Fruit fly (Drosophila melanogaster) whole organism, pupa: Measurements from ENCODE around the gene eff.
A peak's percentile ranks its signal among the peaks of the same experiment; 100 is the strongest.

Source experiments
- CG10348 ChIP-seq: fragments of 200-800 bp; sonication (Bioruptor generic); IDR thresholded peaks from 2 replicates; pipeline ENCODE4 v1.3.6; 2022; ENCODE audit warnings: missing biosample characterization, missing genetic modification characterization
- CG12605 ChIP-seq: fragments of 200-800 bp; sonication (Bioruptor generic); IDR thresholded peaks from 2 replicates; pipeline ENCODE4 v1.3.6; 2022; ENCODE audit warnings: missing biosample characterization, missing genetic modification characterization
- CG13204 ChIP-seq: fragments of 200-800 bp; sonication (Bioruptor generic); optimal IDR thresholded peaks from 2 replicates; lab custom pipeline; 2018; ENCODE audit warnings: missing biosample characterization, mild to moderate bottlenecking, missing genetic modification characterization, moderate library complexity
- CG14655 ChIP-seq: fragments of 200-800 bp; sonication (Bioruptor generic); optimal IDR thresholded peaks from 3 replicates; lab custom pipeline; 2017; ENCODE audit warnings: mild to moderate bottlenecking, missing biosample characterization, missing genetic modification reagents, missing genetic modification characterization
- CG15710 ChIP-seq: fragments of 200-800 bp; sonication (Bioruptor generic); optimal IDR thresholded peaks from 2 replicates; lab custom pipeline; 2018; ENCODE audit warnings: missing biosample characterization, mild to moderate bottlenecking, missing genetic modification characterization, moderate library complexity
- CG17806 ChIP-seq: fragments of 200-800 bp; sonication (Bioruptor generic); optimal IDR thresholded peaks from 2 replicates; lab custom pipeline; 2018; ENCODE audit warnings: missing biosample characterization, mild to moderate bottlenecking, missing genetic modification characterization, moderate library complexity
- CG32121 ChIP-seq: fragments of 200-800 bp; sonication (Bioruptor generic); IDR thresholded peaks from 2 replicates; pipeline ENCODE4 v1.3.6; 2022; ENCODE audit warnings: missing biosample characterization, missing genetic modification characterization
- CG34367 ChIP-seq: fragments of 200-800 bp; sonication (Bioruptor generic); optimal IDR thresholded peaks from 2 replicates; lab custom pipeline; 2018; ENCODE audit warnings: missing biosample characterization, mild to moderate bottlenecking, missing genetic modification characterization
- CG4496 ChIP-seq: fragments of 200-800 bp; sonication (Bioruptor generic); IDR thresholded peaks from 3 replicates; pipeline ENCODE4 v1.3.6; 2022; ENCODE audit warnings: missing biosample characterization, missing genetic modification characterization
- CG8159 ChIP-seq: fragments of 200-800 bp; sonication (Bioruptor generic); optimal IDR thresholded peaks from 3 replicates; lab custom pipeline; 2018; ENCODE audit warnings: missing biosample characterization, mild to moderate bottlenecking, missing genetic modification characterization, moderate library complexity
- CG8301 ChIP-seq: fragments of 200-800 bp; sonication (Bioruptor generic); optimal IDR thresholded peaks from 2 replicates; lab custom pipeline; 2018; ENCODE audit warnings: missing biosample characterization, mild to moderate bottlenecking, missing genetic modification characterization
- CG9948 ChIP-seq: fragments of 200-800 bp; sonication (Bioruptor generic); optimal IDR thresholded peaks from 2 replicates; lab custom pipeline; 2018; ENCODE audit warnings: missing biosample characterization, mild to moderate bottlenecking, missing genetic modification characterization, moderate library complexity
- D1 ChIP-seq: fragments of 200-800 bp; sonication (Bioruptor generic); optimal IDR thresholded peaks from 2 replicates; lab custom pipeline; 2018; ENCODE audit warnings: missing biosample characterization, mild to moderate bottlenecking, missing genetic modification characterization, moderate library complexity
- EcR ChIP-seq: fragments of 200-800 bp; sonication (Bioruptor generic); optimal IDR thresholded peaks from 3 replicates; lab custom pipeline; 2019; ENCODE audit warnings: missing biosample characterization, missing genetic modification characterization, mild to moderate bottlenecking, moderate library complexity, missing genetic modification reagents
- Ets98B ChIP-seq: fragments of 200-800 bp; sonication (Bioruptor generic); IDR thresholded peaks from 2 replicates; pipeline ENCODE4 v1.3.6; 2022; ENCODE audit warnings: missing biosample characterization, missing genetic modification characterization
- Pif1A ChIP-seq: fragments of 200-800 bp; sonication (Bioruptor generic); optimal IDR thresholded peaks from 3 replicates; lab custom pipeline; 2016; ENCODE audit warnings: missing biosample characterization, missing genetic modification characterization
- Pif1B ChIP-seq: fragments of 200-800 bp; sonication (Bioruptor generic); optimal IDR thresholded peaks from 3 replicates; lab custom pipeline; 2016; ENCODE audit warnings: missing biosample characterization, missing genetic modification characterization
- Snoo ChIP-seq: fragments of 200-800 bp; sonication (Bioruptor generic); optimal IDR thresholded peaks from 3 replicates; lab custom pipeline; 2017; ENCODE audit warnings: missing biosample characterization, mild to moderate bottlenecking, missing genetic modification characterization, inconsistent platforms
- fd96Ca ChIP-seq: fragments of 200-800 bp; sonication (Bioruptor generic); IDR thresholded peaks from 3 replicates; pipeline ENCODE4 v1.3.6; 2022; ENCODE audit warnings: missing biosample characterization, missing genetic modification characterization
- gl ChIP-seq: fragments of 200-800 bp; sonication (Bioruptor generic); optimal IDR thresholded peaks from 2 replicates; lab custom pipeline; 2018; ENCODE audit warnings: missing biosample characterization, mild to moderate bottlenecking, missing genetic modification characterization
- rn ChIP-seq: fragments of 200-800 bp; sonication (Bioruptor generic); IDR thresholded peaks from 2 replicates; pipeline ENCODE4 v1.3.6; 2022; ENCODE audit warnings: missing biosample characterization, missing genetic modification characterization

eff gene

dm6 chr3R:14703302-14704192, 37.6 kb downstream of the eff start:
- no peak for TF ChIP-seq CG17806 (tag; lab: Kevin White, UChicago)
- peak; percentile 79 for TF ChIP-seq EcR (GFP tag; lab: Kevin White, UChicago)
- TF ChIP-seq CG15710 (tag; lab: Kevin White, UChicago) = no peak

DNA sequence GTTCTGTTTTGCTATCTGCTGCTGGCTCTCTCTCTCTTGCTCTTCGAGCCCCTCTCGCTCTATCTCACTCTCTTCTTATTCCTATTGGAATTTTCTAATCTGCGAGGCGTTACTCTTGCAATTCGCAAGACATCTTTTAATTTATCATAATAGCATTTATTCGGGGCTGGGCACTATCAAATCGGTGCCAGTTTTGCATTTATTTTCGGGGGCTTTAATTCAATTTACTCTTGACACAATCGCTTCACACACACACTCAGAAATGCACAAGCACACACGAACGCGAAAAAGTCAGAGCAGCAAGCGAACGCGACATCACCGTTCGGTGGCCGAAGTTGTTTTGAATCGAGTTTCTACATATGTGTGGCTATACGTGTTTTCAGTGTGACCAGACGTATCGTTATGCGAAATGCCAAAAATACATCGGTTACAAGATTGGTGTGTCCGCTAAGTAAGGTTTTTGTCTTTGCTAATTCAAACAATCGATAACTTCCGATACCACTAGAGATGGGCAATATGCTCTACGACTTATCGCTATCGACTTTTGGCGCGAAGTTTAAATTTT, 44.1 kb downstream of the eff start, which contains the start of gene Meltrin:
Gene Meltrin, minus strand, starts transcription at position 344 of the 565 bp plus-strand sequence.
- no peak for TF ChIP-seq CG12605 (GFP tag; lab: Robert Waterston, UW)
- peak; percentile 2 for TF ChIP-seq CG8159
- peak; percentile 18 for TF ChIP-seq D1 (tag; lab: Kevin White, UChicago)
- peak; percentile 45 for TF ChIP-seq Snoo (tag; lab: Kevin White, UChicago)
- TF ChIP-seq CG14655 (GFP tag; lab: Kevin White, UChicago) = no peak
- TF ChIP-seq Pif1A = no peak
- peak; percentile 1 for TF ChIP-seq CG17806 (tag; lab: Kevin White, UChicago)
- peak; percentile 69 for TF ChIP-seq EcR (GFP tag; lab: Kevin White, UChicago)
- peak; percentile 9 for TF ChIP-seq CG34367 (tag; lab: Kevin White, UChicago)
- peak; percentile 29 for TF ChIP-seq Pif1B
- no peak for TF ChIP-seq rn (GFP tag; lab: Robert Waterston, UW)
- TF ChIP-seq CG13204 (GFP tag; lab: Kevin White, UChicago) = peak; percentile 20
- TF ChIP-seq CG15710 (tag; lab: Kevin White, UChicago) = peak; percentile 26
- TF ChIP-seq CG10348 (GFP tag; lab: Robert Waterston, UW) = no peak
- TF ChIP-seq, all 21 proteins: peak for 9

dm6 chr3R:14695665-14696064, 45.5 kb downstream of the eff start:
- TF ChIP-seq CG14655 (GFP tag; lab: Kevin White, UChicago) (peak; percentile 27), CG32121 (no peak)

DNA sequence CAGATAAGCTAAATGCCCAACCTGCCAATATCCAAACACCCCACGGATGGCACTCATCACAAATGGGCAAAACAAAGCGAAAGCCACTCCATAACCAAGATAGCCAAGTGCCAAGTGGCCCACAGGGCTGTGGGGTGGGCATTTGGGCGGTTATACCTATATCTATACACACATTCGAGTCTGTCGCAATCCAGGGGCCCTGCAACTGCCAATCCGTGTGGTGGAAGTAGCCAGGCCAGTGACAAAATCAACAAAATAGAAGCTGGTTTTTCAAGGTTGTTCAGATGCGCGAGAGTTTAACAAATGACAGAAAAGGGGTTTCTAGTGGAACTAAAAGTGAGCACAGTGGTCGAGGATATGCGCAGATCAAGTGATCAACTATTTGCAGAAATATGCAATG, 46.1 kb downstream of the eff start:
- TF ChIP-seq CG8301 (no peak), CG12605 (GFP tag; lab: Robert Waterston, UW) (no peak), CG9948 (no peak), Pif1B (no peak), CG10348 (GFP tag; lab: Robert Waterston, UW) (no peak), Pif1A (no peak), CG4496 (GFP tag; lab: Robert Waterston, UW) (no peak), CG34367 (tag; lab: Kevin White, UChicago) (no peak), fd96Ca (no peak), CG8159 (no peak), D1 (tag; lab: Kevin White, UChicago) (no peak), EcR (GFP tag; lab: Kevin White, UChicago) (no peak), rn (GFP tag; lab: Robert Waterston, UW) (no peak), CG17806 (tag; lab: Kevin White, UChicago) (no peak)

DNA sequence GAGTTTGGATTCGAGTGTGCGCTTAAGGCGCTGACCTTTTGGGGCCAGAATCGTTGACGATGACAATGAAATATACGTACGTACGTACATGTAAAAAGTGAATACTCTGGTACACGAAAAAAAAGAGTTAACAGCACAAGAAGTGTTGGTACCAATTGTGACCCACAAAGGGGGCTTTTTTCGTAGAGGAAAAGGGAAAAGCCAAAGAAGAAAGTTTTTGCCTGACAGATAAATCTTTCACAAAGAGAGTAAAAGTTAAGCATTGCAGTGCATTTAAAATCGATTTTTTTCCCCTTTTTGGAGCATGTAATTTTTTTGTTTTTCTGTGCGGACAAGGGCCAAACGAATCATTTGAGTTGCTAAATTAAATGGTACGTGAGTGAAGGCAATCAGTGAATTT, 46.5 kb downstream of the eff start:
- TF ChIP-seq fd96Ca (no peak), CG8301 (no peak), CG32121 (no peak), CG4496 (GFP tag; lab: Robert Waterston, UW) (no peak), CG10348 (GFP tag; lab: Robert Waterston, UW) (no peak), CG14655 (GFP tag; lab: Kevin White, UChicago) (no peak), CG34367 (tag; lab: Kevin White, UChicago) (no peak), D1 (tag; lab: Kevin White, UChicago) (no peak), gl (tag; lab: Kevin White, UChicago) (no peak), Pif1A (no peak), Snoo (tag; lab: Kevin White, UChicago) (no peak), Ets98B (GFP tag; lab: Robert Waterston, UW) (no peak), CG12605 (GFP tag; lab: Robert Waterston, UW) (no peak), CG8159 (no peak), CG9948 (no peak), rn (GFP tag; lab: Robert Waterston, UW) (no peak), Pif1B (no peak)
- TF ChIP-seq, all 21 proteins: peak for 0

DNA sequence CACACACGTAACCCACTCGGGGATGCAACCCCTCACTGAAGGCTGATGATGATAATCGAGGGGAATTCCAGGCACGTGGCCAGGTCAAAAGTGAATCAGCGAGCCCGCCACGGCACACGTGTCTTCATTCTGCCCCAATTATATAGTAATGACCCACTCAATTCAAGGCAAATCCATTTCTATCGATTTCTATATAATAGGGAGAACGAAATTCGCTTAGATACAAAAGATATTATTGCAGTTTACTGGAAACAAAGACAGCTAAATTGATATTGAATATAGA, 48.2 kb downstream of the eff start:
- TF ChIP-seq Snoo (tag; lab: Kevin White, UChicago) = no peak
- no peak for TF ChIP-seq CG14655 (GFP tag; lab: Kevin White, UChicago)
- TF ChIP-seq EcR (GFP tag; lab: Kevin White, UChicago) = no peak
- TF ChIP-seq Pif1A = no peak
- no peak for TF ChIP-seq Ets98B (GFP tag; lab: Robert Waterston, UW)
- TF ChIP-seq CG34367 (tag; lab: Kevin White, UChicago) = no peak
- no peak for TF ChIP-seq rn (GFP tag; lab: Robert Waterston, UW)
